Worm (Caenorhabditis elegans) whole organism, young adult: ENCODE data around the gene Y49E10.27.

Experiments
- B0019.2 ChIP-seq: fragments of 200-800 bp; sonication (Bioruptor generic); conservative IDR thresholded peaks from 2 replicates; pipeline ENCODE4 v1.3.6; 2022; ENCODE audit warnings: missing genetic modification reagents, missing genetic modification characterization, missing compliant biosample characterization
- B0261.1 ChIP-seq: sonication (generic microtip); optimal IDR thresholded peaks from 2 replicates; lab custom pipeline; 2016; ENCODE audit warnings: mild to moderate bottlenecking, missing genetic modification characterization, moderate library complexity, missing compliant biosample characterization
- C06A6.2 ChIP-seq: fragments of 200-800 bp; sonication (Bioruptor generic); conservative IDR thresholded peaks from 2 replicates; pipeline ENCODE4 v1.3.6; 2022; ENCODE audit warnings: missing genetic modification characterization, missing compliant biosample characterization
- C17E4.6 ChIP-seq: fragments of 200-800 bp; sonication (Bioruptor generic); IDR thresholded peaks from 2 replicates; pipeline ENCODE4 v1.3.6; 2022; ENCODE audit warnings: missing genetic modification reagents, missing genetic modification characterization, missing compliant biosample characterization
- D2030.7 ChIP-seq: fragments of 200-800 bp; sonication (Bioruptor generic); IDR thresholded peaks from 2 replicates; pipeline ENCODE4 v1.3.6; 2022; ENCODE audit warnings: missing genetic modification reagents, missing genetic modification characterization, missing compliant biosample characterization
- F52B5.7 ChIP-seq: sonication (generic microtip); optimal IDR thresholded peaks from 2 replicates; lab custom pipeline; 2016; ENCODE audit warnings: mild to moderate bottlenecking, missing genetic modification characterization, missing compliant biosample characterization
- K12H6.12 ChIP-seq: fragments of 200-800 bp; sonication (Bioruptor generic); optimal IDR thresholded peaks from 2 replicates; lab custom pipeline; 2018; ENCODE audit warnings: mild to moderate bottlenecking, missing genetic modification characterization, missing compliant biosample characterization
- T26A5.8 ChIP-seq: sonication (generic microtip); optimal IDR thresholded peaks from 2 replicates; lab custom pipeline; 2016; ENCODE audit warnings: missing genetic modification characterization, missing compliant biosample characterization
- Y53G8AR.9 ChIP-seq: fragments of 200-800 bp; sonication (Bioruptor generic); conservative IDR thresholded peaks from 2 replicates; pipeline ENCODE4 v1.3.6; 2022; ENCODE audit warnings: missing genetic modification reagents, missing genetic modification characterization, missing compliant biosample characterization
- Y67H2A.10 ChIP-seq: fragments of 200-800 bp; sonication (Bioruptor generic); conservative IDR thresholded peaks from 2 replicates; pipeline ENCODE4 v1.3.6; 2022; ENCODE audit warnings: missing genetic modification reagents, missing genetic modification characterization, missing compliant biosample characterization
- Y79H2A.3 ChIP-seq: fragments of 200-800 bp; sonication (Bioruptor generic); conservative IDR thresholded peaks from 2 replicates; pipeline ENCODE4 v1.3.6; 2022; ENCODE audit warnings: missing genetic modification reagents, missing genetic modification characterization, missing compliant biosample characterization
- Y95B8A.8 ChIP-seq: fragments of 200-800 bp; sonication (Bioruptor generic); IDR thresholded peaks from 2 replicates; pipeline ENCODE4 v1.3.6; 2022; ENCODE audit warnings: missing genetic modification reagents, missing genetic modification characterization, missing compliant biosample characterization
- athp-1 ChIP-seq: sonication (generic microtip); optimal IDR thresholded peaks from 2 replicates; lab custom pipeline; 2017; ENCODE audit warnings: mild to moderate bottlenecking, missing genetic modification characterization, missing compliant biosample characterization
- attf-3 ChIP-seq: fragments of 200-800 bp; sonication (Bioruptor generic); conservative IDR thresholded peaks from 2 replicates; pipeline ENCODE4 v1.3.6; 2022; ENCODE audit warnings: missing genetic modification reagents, missing genetic modification characterization, missing compliant biosample characterization
- attf-6 ChIP-seq: fragments of 200-800 bp; sonication (Bioruptor generic); IDR thresholded peaks from 2 replicates; pipeline ENCODE4 v1.3.6; 2022; ENCODE audit warnings: missing genetic modification reagents, missing genetic modification characterization, missing compliant biosample characterization
- cebp-1 ChIP-seq, 2 experiments: fragments of 200-800 bp in 1 of 2; sonication (Bioruptor generic) in 1 of 2; sonication (generic microtip) in 1 of 2; IDR thresholded peaks in 1 of 2; optimal IDR thresholded peaks in 1 of 2; 2 replicates each; pipeline versions ENCODE4 v1.3.6 to Lab custom; 2017 to 2022; ENCODE audit warnings: missing compliant biosample characterization in 2 of 2, missing genetic modification characterization in 2 of 2, mild to moderate bottlenecking in 1 of 2, missing genetic modification reagents in 1 of 2, moderate library complexity in 1 of 2
- cebp-2 ChIP-seq: fragments of 200-800 bp; sonication (Bioruptor generic); IDR thresholded peaks from 2 replicates; pipeline ENCODE4 v1.3.6; 2022; ENCODE audit warnings: missing genetic modification characterization, missing compliant biosample characterization
- ceh-100 ChIP-seq: fragments of 200-800 bp; sonication (Bioruptor generic); IDR thresholded peaks from 2 replicates; pipeline ENCODE4 v1.3.6; 2022; ENCODE audit warnings: missing genetic modification reagents, missing genetic modification characterization, missing compliant biosample characterization
- ceh-27 ChIP-seq: fragments of 200-800 bp; sonication (Bioruptor generic); optimal IDR thresholded peaks from 2 replicates; lab custom pipeline; 2018; ENCODE audit warnings: mild to moderate bottlenecking, missing genetic modification characterization, moderate library complexity, missing compliant biosample characterization
- ceh-91 ChIP-seq: fragments of 200-800 bp; sonication (Bioruptor generic); IDR thresholded peaks from 2 replicates; pipeline ENCODE4 v1.3.6; 2022; ENCODE audit warnings: missing genetic modification reagents, missing genetic modification characterization, missing compliant biosample characterization
- efl-1 ChIP-seq: fragments of 150-350 bp; optimal IDR thresholded peaks from 2 replicates; lab custom pipeline; 2014; ENCODE audit warnings: missing biosample characterization, missing genetic modification reagents, missing genetic modification characterization
- egrh-3 ChIP-seq: fragments of 200-800 bp; sonication (Bioruptor generic); IDR thresholded peaks from 2 replicates; pipeline ENCODE4 v1.3.6; 2022; ENCODE audit warnings: missing genetic modification reagents, missing genetic modification characterization, missing compliant biosample characterization
- ekl-4 ChIP-seq: fragments of 200-800 bp; sonication (Bioruptor generic); IDR thresholded peaks from 2 replicates; pipeline ENCODE4 v1.3.6; 2022; ENCODE audit warnings: missing genetic modification reagents, missing genetic modification characterization, missing compliant biosample characterization
- him-1 ChIP-seq: sonication (generic microtip); optimal IDR thresholded peaks from 2 replicates; lab custom pipeline; 2016; ENCODE audit warnings: missing genotype, missing genetic modification reagents, missing genetic modification characterization, missing compliant biosample characterization
- hlh-26 ChIP-seq: fragments of 200-800 bp; sonication (Bioruptor generic); conservative IDR thresholded peaks from 2 replicates; pipeline ENCODE4 v1.3.6; 2022; ENCODE audit warnings: missing genetic modification reagents, missing genetic modification characterization, missing compliant biosample characterization
- let-526 ChIP-seq: fragments of 200-800 bp; sonication (Bioruptor generic); IDR thresholded peaks from 2 replicates; pipeline ENCODE4 v1.3.6; 2022; ENCODE audit warnings: missing genetic modification reagents, missing genetic modification characterization, missing compliant biosample characterization
- lin-35 ChIP-seq, 3 experiments: fragments of 150-350 bp in 2 of 3; sonication (generic microtip) in 1 of 3; optimal IDR thresholded peaks; 2 replicates each; lab custom pipeline; 2014 to 2018; ENCODE audit warnings: missing biosample characterization in 3 of 3, missing genetic modification characterization in 3 of 3, missing genetic modification reagents in 3 of 3
- madf-10 ChIP-seq: sonication (generic microtip); optimal IDR thresholded peaks from 2 replicates; lab custom pipeline; 2016; ENCODE audit warnings: mild to moderate bottlenecking, missing genetic modification characterization, missing compliant biosample characterization
- madf-3 ChIP-seq: fragments of 200-800 bp; sonication (Bioruptor generic); IDR thresholded peaks from 2 replicates; pipeline ENCODE4 v1.3.6; 2022; ENCODE audit warnings: missing genetic modification reagents, missing genetic modification characterization, missing compliant biosample characterization
- madf-6 ChIP-seq: fragments of 200-800 bp; sonication (Bioruptor generic); IDR thresholded peaks from 2 replicates; pipeline ENCODE4 v1.3.6; 2022; ENCODE audit warnings: missing genetic modification reagents, missing genetic modification characterization, missing compliant biosample characterization
- madf-8 ChIP-seq: fragments of 200-800 bp; sonication (Bioruptor generic); conservative IDR thresholded peaks from 2 replicates; pipeline ENCODE4 v1.3.6; 2022; ENCODE audit warnings: missing genetic modification reagents, missing genetic modification characterization, missing compliant biosample characterization
- mcd-1 ChIP-seq: fragments of 200-800 bp; sonication (Bioruptor generic); IDR thresholded peaks from 2 replicates; pipeline ENCODE4 v1.3.6; 2022; ENCODE audit warnings: missing genetic modification reagents, missing genetic modification characterization, missing compliant biosample characterization
- mes-4 ChIP-seq: sonication (generic microtip); optimal IDR thresholded peaks from 2 replicates; lab custom pipeline; 2016; ENCODE audit warnings: missing genotype, missing genetic modification characterization, missing compliant biosample characterization
- mxl-1 ChIP-seq: sonication (generic microtip); optimal IDR thresholded peaks from 2 replicates; lab custom pipeline; 2016; ENCODE audit warnings: missing genetic modification characterization, missing compliant biosample characterization
- nfyb-1 ChIP-seq: fragments of 200-800 bp; sonication (Bioruptor generic); IDR thresholded peaks from 2 replicates; pipeline ENCODE4 v1.3.6; 2022; ENCODE audit warnings: missing genetic modification reagents, missing genetic modification characterization, missing compliant biosample characterization
- pbrm-1 ChIP-seq: fragments of 200-800 bp; sonication (Bioruptor generic); IDR thresholded peaks from 2 replicates; pipeline ENCODE4 v1.3.6; 2022; ENCODE audit warnings: missing genetic modification reagents, missing genetic modification characterization, missing compliant biosample characterization
- pha-4 ChIP-seq: fragments of 150-350 bp; sonication (generic microtip); optimal IDR thresholded peaks from 2 replicates; lab custom pipeline; 2014; ENCODE audit warnings: missing biosample characterization, missing genetic modification reagents, missing genetic modification characterization
- repo-1 ChIP-seq: sonication (generic microtip); optimal IDR thresholded peaks from 2 replicates; lab custom pipeline; 2017; ENCODE audit warnings: mild to moderate bottlenecking, missing genetic modification characterization, missing compliant biosample characterization
- sdz-38 ChIP-seq: sonication (generic microtip); optimal IDR thresholded peaks from 2 replicates; lab custom pipeline; 2016; ENCODE audit warnings: missing genotype, missing genetic modification characterization, missing compliant biosample characterization
- snpc-3.4 ChIP-seq: sonication (generic microtip); optimal IDR thresholded peaks from 2 replicates; lab custom pipeline; 2017; ENCODE audit warnings: missing genetic modification characterization, mild to moderate bottlenecking, missing compliant biosample characterization, antibody characterized with exemption, moderate library complexity, missing genotype, missing genetic modification reagents
- snpc-4 ChIP-seq, 5 experiments: fragments of 150-350 bp in 1 of 5; sonication (generic microtip) in 4 of 5; optimal IDR thresholded peaks; 2 replicates each; lab custom pipeline; 2014 to 2018; ENCODE audit warnings: missing genetic modification characterization in 5 of 5, missing biosample characterization in 3 of 5, antibody characterized with exemption in 2 of 5, mild to moderate bottlenecking in 2 of 5, missing compliant biosample characterization in 2 of 5, missing genotype in 2 of 5, moderate library complexity in 2 of 5, missing genetic modification reagents in 1 of 5
- sptf-2 ChIP-seq: fragments of 200-800 bp; sonication (Bioruptor generic); optimal IDR thresholded peaks from 2 replicates; lab custom pipeline; 2018; ENCODE audit warnings: mild to moderate bottlenecking, missing genetic modification characterization, missing compliant biosample characterization
- tlf-1 ChIP-seq: fragments of 200-800 bp; sonication (Bioruptor generic); optimal IDR thresholded peaks from 2 replicates; lab custom pipeline; 2018; ENCODE audit warnings: mild to moderate bottlenecking, missing genetic modification characterization, missing compliant biosample characterization
- unc-130 ChIP-seq: sonication (generic microtip); optimal IDR thresholded peaks from 2 replicates; lab custom pipeline; 2016; ENCODE audit warnings: missing genetic modification reagents, missing genetic modification characterization, missing compliant biosample characterization
- xnd-1 ChIP-seq: sonication (generic microtip); optimal IDR thresholded peaks from 2 replicates; lab custom pipeline; 2016; ENCODE audit warnings: missing genotype, missing genetic modification reagents, missing genetic modification characterization, missing compliant biosample characterization
- zfh-2 ChIP-seq: fragments of 200-800 bp; sonication (Bioruptor generic); conservative IDR thresholded peaks from 2 replicates; pipeline ENCODE4 v1.3.6; 2022; ENCODE audit warnings: missing genetic modification reagents, missing genetic modification characterization, missing compliant biosample characterization
- ztf-3 ChIP-seq: fragments of 200-800 bp; sonication (Bioruptor generic); optimal IDR thresholded peaks from 2 replicates; lab custom pipeline; 2018; ENCODE audit warnings: mild to moderate bottlenecking, missing genetic modification characterization, missing compliant biosample characterization

The Y49E10.27 gene

ce11 chrIII:12453315-12453714 is 19.1 kb downstream of the Y49E10.27 start, which contains the start of gene ani-1 (continued):
- TF ChIP-seq ceh-27 (GFP tag; lab: Kevin White, UChicago) (no peak), him-1 (tag; lab: Kevin White, UChicago) (no peak), repo-1 (tag; lab: Kevin White, UChicago) (no peak), unc-130 (GFP tag; lab: Kevin White, UChicago) (peak; percentile 47), sptf-2 (GFP tag; lab: Kevin White, UChicago) (no peak), madf-10 (no peak), B0261.1 (tag; lab: Kevin White, UChicago) (no peak), D2030.7 (GFP tag; lab: Robert Waterston, UW) (peak; percentile 84), T26A5.8 (tag; lab: Kevin White, UChicago) (no peak), K12H6.12 (tag; lab: Kevin White, UChicago) (peak; percentile 14), madf-6 (peak; percentile 93), pbrm-1 (0 out of 2 replicates have a peak, but pooled peaks have one; percentile 48), madf-8 (GFP tag; lab: Robert Waterston, UW) (peak; percentile 82), ceh-91 (GFP tag; lab: Robert Waterston, UW) (peak; percentile 85), xnd-1 (tag; lab: Kevin White, UChicago) (peak; percentile 72), mcd-1 (GFP tag; lab: Robert Waterston, UW) (peak; percentile 83), let-526 (no peak), Y95B8A.8 (GFP tag; lab: Robert Waterston, UW) (peak; percentile 73; the same call in 1 of the 2 replicates), ztf-3 (GFP tag; lab: Kevin White, UChicago) (no peak), egrh-3 (peak; percentile 49; the same call in 1 of the 2 replicates), tlf-1 (peak; percentile 76), hlh-26 (GFP tag; lab: Robert Waterston, UW) (no peak), cebp-1 (GFP tag; IDR thresholded peaks at IDR 0.05; lab: Robert Waterston, UW) (no peak), cebp-1 (tag; optimal IDR thresholded peaks at IDR 0.05; lab: Kevin White, UChicago) (peak; percentile 68), Y79H2A.3 (GFP tag; lab: Robert Waterston, UW) (no peak; the same call in 1 of the 2 replicates), Y67H2A.10 (0 out of 2 replicates have a peak, but pooled peaks have one; percentile 32), pha-4 (tag; lab: Kevin White, UChicago) (no peak), cebp-2 (GFP tag; lab: Robert Waterston, UW) (no peak), sdz-38 (tag; lab: Kevin White, UChicago) (no peak), ekl-4 (GFP tag; lab: Robert Waterston, UW) (peak; percentile 61), C17E4.6 (GFP tag; lab: Robert Waterston, UW) (peak; percentile 59; the same call in 1 of the 2 replicates), nfyb-1 (GFP tag; lab: Robert Waterston, UW) (peak; percentile 65), ceh-100 (GFP tag; lab: Robert Waterston, UW) (peak; percentile 65; the same call in 1 of the 2 replicates), lin-35 (GFP tag; optimal IDR thresholded peaks at IDR 0.05; lab: Kevin White, UChicago) (peak in 2 of 3 experiments; percentile 30 to 65), F52B5.7 (tag; lab: Kevin White, UChicago) (peak; percentile 20), C06A6.2 (GFP tag; lab: Robert Waterston, UW) (peak; percentile 32; the same call in 1 of the 2 replicates), attf-3 (GFP tag; lab: Robert Waterston, UW) (no peak), mes-4 (tag; lab: Kevin White, UChicago) (no peak), madf-3 (GFP tag; lab: Robert Waterston, UW) (peak; percentile 89), B0019.2 (GFP tag; lab: Robert Waterston, UW) (peak; percentile 80), mxl-1 (tag; lab: Kevin White, UChicago) (no peak), Y53G8AR.9 (peak; percentile 57; the same call in 1 of the 2 replicates), snpc-3.4 (tag; lab: Kevin White, UChicago) (peak; percentile 68), zfh-2 (GFP tag; lab: Robert Waterston, UW) (peak; percentile 52; the same call in 1 of the 2 replicates), athp-1 (peak; percentile 38), efl-1 (GFP tag; lab: Kevin White, UChicago) (peak; percentile 91), snpc-4 (GFP tag; optimal IDR thresholded peaks at IDR 0.05; lab: Kevin White, UChicago) (no peak), snpc-4 (tag; optimal IDR thresholded peaks at IDR 0.05; lab: Kevin White, UChicago) (peak; percentile 29 to 56 (median 40)), attf-6 (GFP tag; lab: Robert Waterston, UW) (0 out of 2 replicates have a peak, but pooled peaks have one; percentile 10)
